Worm (Caenorhabditis elegans): Measurements from ENCODE around the gene srh-244.

srh-244 gene

DNA sequence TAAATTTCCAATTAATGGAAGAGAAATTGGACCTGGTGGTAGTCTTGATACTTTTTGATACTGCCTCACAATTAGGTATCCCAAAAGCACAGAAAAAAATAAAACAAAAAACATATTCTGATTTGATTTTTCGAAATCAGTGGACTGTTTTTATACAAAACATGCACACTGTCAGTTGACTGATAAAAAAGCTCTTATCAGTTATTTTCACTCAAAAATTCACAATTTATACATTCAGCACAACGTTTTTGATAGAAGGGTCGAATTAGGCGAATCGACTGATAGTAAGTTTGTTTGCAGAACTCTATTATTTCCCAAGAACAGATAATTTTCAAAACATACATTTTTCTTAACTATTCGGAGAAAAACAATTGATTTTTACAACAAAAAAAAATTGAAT is 20.4 kb downstream of the srh-244 start, which contains the start of gene cyp-35A2:
Gene cyp-35A2 (minus strand): TSS at position 124 of the 400 bp plus-strand sequence.
- no peak for TF ChIP-seq daf-16 (GFP tag; optimal IDR thresholded peaks at IDR 0.05)
- TF ChIP-seq daf-16 (tag; optimal IDR thresholded peaks at IDR 0.05) = peak; percentile 91
- TF ChIP-seq nhr-28 (tag; optimal IDR thresholded peaks at IDR 0.05) = peak; percentile 71
- no peak for TF ChIP-seq ZK546.5 (tag; optimal IDR thresholded peaks at IDR 0.05)
- peak; percentile 57; the same call in 1 of the 2 replicates for TF ChIP-seq dmd-6 (GFP tag; IDR thresholded peaks at IDR 0.05)
- TF ChIP-seq lin-38 (GFP tag; IDR thresholded peaks at IDR 0.05) = no peak
- TF ChIP-seq hlh-11 (tag; optimal IDR thresholded peaks at IDR 0.05) = peak; percentile 53
- TF ChIP-seq pqm-1 (tag; optimal IDR thresholded peaks at IDR 0.05) = peak; percentile 52
- TF ChIP-seq nhr-111 (GFP tag; optimal IDR thresholded peaks at IDR 0.05) = no peak

DNA sequence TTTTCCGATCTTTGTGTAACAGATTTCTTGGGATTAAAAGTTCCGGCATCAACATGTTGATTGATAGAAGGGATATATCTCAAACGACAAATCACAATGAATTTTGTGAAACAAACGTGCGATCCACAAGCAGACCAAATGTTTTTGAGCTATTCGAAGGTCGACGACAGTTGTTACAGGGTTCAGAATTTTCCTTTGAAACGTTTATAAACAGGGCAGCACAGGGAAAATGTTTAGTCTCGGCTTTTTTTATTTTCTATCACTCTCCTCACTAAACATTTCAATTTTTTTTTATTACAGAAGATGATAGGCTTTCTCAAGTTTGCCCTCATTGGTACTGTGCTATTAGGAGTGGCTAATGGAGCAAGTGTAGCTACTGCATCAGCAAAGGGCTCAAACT is 21.3 kb downstream of the srh-244 start, which contains the start of gene exc-13:
Gene exc-13 (plus strand): TSS at position 301 of the 400 bp plus-strand sequence.
- no peak for TF ChIP-seq nhr-76 (tag; optimal IDR thresholded peaks at IDR 0.05)
- TF ChIP-seq daf-16 (GFP tag; optimal IDR thresholded peaks at IDR 0.05) = peak in 1 of 2 experiments; percentile 90
- no peak for TF ChIP-seq daf-16 (tag; optimal IDR thresholded peaks at IDR 0.05)
- TF ChIP-seq nhr-28 (tag; optimal IDR thresholded peaks at IDR 0.05) = no peak
- no peak for TF ChIP-seq lir-3 (tag; optimal IDR thresholded peaks at IDR 0.05)
- no peak for TF ChIP-seq mdt-29 (GFP tag; IDR thresholded peaks at IDR 0.05)
- no peak for TF ChIP-seq daf-12 (tag; optimal IDR thresholded peaks at IDR 0.05)

DNA sequence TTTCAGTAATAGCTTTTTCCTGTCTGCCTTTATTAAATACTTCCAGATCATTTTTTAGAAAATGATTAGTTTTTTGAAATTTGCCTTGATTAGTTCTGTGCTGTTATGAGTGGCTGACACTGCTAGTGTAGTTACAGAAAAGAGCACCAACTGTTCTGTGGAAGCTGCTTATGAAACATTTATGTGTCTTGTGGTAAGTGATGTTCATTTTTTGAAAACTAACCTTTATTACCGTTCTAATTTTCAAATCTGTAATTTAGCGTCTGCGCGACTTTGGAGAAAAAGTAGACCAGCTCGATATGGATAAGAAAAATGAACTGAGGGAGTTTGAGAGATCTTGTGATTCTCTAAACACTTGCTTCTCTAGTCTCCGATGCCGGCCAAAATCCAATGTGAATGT is 26.0 kb downstream of the srh-244 start, which contains the start of gene srj-14:
Gene srj-14 (plus strand): TSS at position 131 of the 400 bp plus-strand sequence.
- no peak for TF ChIP-seq lin-29 (GFP tag; IDR thresholded peaks at IDR 0.05)
- peak in 1 of 2 experiments; percentile 93 for TF ChIP-seq unc-62 (GFP tag; optimal IDR thresholded peaks at IDR 0.05 in 1 of 2)
- TF ChIP-seq unc-62 (tag; optimal IDR thresholded peaks at IDR 0.05) = no peak

DNA sequence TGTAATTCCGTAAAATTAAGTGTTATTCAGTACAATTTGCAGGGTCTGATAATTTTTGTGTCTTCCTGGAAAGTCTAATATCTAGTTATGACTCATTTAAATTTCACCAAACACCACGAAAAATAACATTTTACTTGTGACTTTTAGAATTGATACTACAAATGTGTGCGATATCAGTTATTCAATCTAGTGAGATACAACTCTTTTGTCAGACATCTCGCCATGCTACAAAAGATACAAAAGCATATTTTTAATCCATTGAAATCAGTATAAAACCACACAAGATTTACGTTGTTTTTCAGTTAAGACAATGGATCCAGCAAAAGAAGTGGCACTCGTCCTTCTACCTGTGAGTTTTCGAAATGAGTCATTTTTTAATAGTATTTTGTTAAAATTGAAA is 30.5 kb downstream of the srh-244 start, which contains the start of gene srx-56:
Gene srx-56 (plus strand): TSS at position 301 of the 400 bp plus-strand sequence.
- TF ChIP-seq unc-62 (GFP tag; optimal IDR thresholded peaks at IDR 0.05 in 1 of 2) (peak in 1 of 2 experiments; percentile 20), unc-62 (tag; optimal IDR thresholded peaks at IDR 0.05) (no peak), aha-1 (tag) (no peak)

DNA sequence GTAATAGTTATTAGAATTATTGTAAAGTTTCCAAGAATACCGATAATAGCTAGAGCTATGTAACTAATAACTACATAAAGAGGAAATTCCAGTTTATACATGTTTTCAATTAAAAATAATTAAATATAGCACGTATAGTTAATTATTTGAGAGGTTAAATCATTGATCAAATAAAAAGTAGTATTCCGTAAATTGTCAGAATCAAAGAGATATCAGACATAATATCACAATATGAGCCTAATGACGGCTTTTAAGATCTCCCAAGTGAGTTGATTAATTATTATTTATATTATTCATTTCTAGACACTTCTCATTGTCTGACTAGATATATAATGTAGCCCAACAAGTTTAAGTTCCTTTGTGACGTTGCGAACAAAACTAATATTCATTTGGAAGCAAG is 35.8 kb downstream of the srh-244 start, which contains the start of gene srsx-24:
Gene srsx-24 (minus strand): TSS at position 101 of the 400 bp plus-strand sequence.
- TF ChIP-seq sdz-12 (GFP tag; optimal IDR thresholded peaks at IDR 0.05) (no peak), mdt-29 (GFP tag; IDR thresholded peaks at IDR 0.05) (no peak), attf-4 (tag; optimal IDR thresholded peaks at IDR 0.05) (no peak), dmd-8 (GFP tag; IDR thresholded peaks at IDR 0.05) (no peak), ZK337.2 (GFP tag; IDR thresholded peaks at IDR 0.05) (no peak), mes-2 (tag; optimal IDR thresholded peaks at IDR 0.05; ENCODE audit: poor library complexity, severe bottlenecking) (no peak), nhr-77 (tag; optimal IDR thresholded peaks at IDR 0.05) (no peak), dmd-9 (GFP tag; IDR thresholded peaks at IDR 0.05) (no peak), lir-3 (tag; optimal IDR thresholded peaks at IDR 0.05) (no peak), unc-39 (tag; optimal IDR thresholded peaks at IDR 0.05) (no peak), F37D6.2 (tag; optimal IDR thresholded peaks at IDR 0.05) (no peak), cey-2 (tag; optimal IDR thresholded peaks at IDR 0.05; ENCODE audit: borderline replicate concordance, insufficient read depth) (no peak), set-16 (GFP tag; IDR thresholded peaks at IDR 0.05) (no peak), T20F7.1 (GFP tag; optimal IDR thresholded peaks at IDR 0.05) (no peak)

DNA sequence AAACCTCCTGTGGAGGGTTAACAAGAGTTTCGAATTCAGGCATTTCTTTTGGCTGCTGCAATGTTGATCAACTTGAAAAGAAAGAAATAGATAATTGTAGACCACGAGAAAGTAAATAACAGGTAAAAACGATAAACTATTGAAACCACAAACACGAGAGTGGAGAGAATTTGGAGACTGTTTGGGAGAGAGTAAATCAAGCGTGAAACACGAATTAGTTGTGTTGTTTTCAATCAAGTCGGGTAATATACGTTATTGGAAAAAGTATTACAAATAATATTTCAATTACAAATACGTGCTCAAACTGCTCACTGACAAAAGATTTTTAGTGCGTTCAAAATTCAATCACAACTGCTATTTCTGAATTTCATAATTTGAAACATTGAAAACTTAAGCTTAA is 37.4 kb downstream of the srh-244 start, which contains the start of gene C03G6.17:
Gene C03G6.17 (minus strand): TSS at position 101 of the 400 bp plus-strand sequence.
- TF ChIP-seq aha-1 (tag) (peak; percentile 22), pha-4 (GFP tag; IDR thresholded peaks at IDR 0.05) (no peak), pha-4 (tag; optimal IDR thresholded peaks at IDR 0.05) (no peak)
